Worm (Caenorhabditis elegans) whole organism, L1 larva: Measurements from ENCODE around the gene xbp-1.

Experiments
- C16A3.4 ChIP-seq: fragments of 150-350 bp; optimal IDR thresholded peaks from 2 replicates; lab custom pipeline; 2014; ENCODE audit warnings: missing biosample characterization, missing genetic modification characterization
- C34B4.2 ChIP-seq: sonication (generic microtip); optimal IDR thresholded peaks from 2 replicates; lab custom pipeline; 2017; ENCODE audit warnings: mild to moderate bottlenecking, missing genetic modification characterization, missing compliant biosample characterization
- Y116A8C.19 ChIP-seq: sonication (generic microtip); optimal IDR thresholded peaks from 2 replicates; lab custom pipeline; 2016; ENCODE audit warnings: missing compliant biosample characterization, missing genetic modification characterization, borderline replicate concordance
- alr-1 ChIP-seq: fragments of 200-800 bp; sonication (Bioruptor generic); optimal IDR thresholded peaks from 2 replicates; lab custom pipeline; 2018; ENCODE audit warnings: borderline replicate concordance, mild to moderate bottlenecking, missing genetic modification characterization, missing compliant biosample characterization
- aly-2 ChIP-seq: fragments of 150-350 bp; optimal IDR thresholded peaks from 2 replicates; lab custom pipeline; 2014; ENCODE audit warnings: missing biosample characterization, missing genetic modification characterization
- ama-1 ChIP-seq: fragments of 150-350 bp; optimal IDR thresholded peaks from 2 replicates; lab custom pipeline; 2014
- ceh-8 ChIP-seq: fragments of 200-800 bp; sonication (Bioruptor generic); optimal IDR thresholded peaks from 2 replicates; lab custom pipeline; 2018; ENCODE audit warnings: mild to moderate bottlenecking, missing genetic modification characterization, moderate library complexity, missing compliant biosample characterization
- ceh-82 ChIP-seq, 3 experiments: fragments of 150-350 bp in 1 of 3; sonication (generic microtip) in 2 of 3; optimal IDR thresholded peaks; 2 replicates each; lab custom pipeline; 2014 to 2017; ENCODE audit warnings: missing biosample characterization in 3 of 3, missing genetic modification characterization in 3 of 3
- ceh-90 ChIP-seq: sonication (generic microtip); optimal IDR thresholded peaks from 2 replicates; lab custom pipeline; 2016; ENCODE audit warnings: missing genetic modification characterization, missing compliant biosample characterization
- ces-1 ChIP-seq: fragments of 150-350 bp; optimal IDR thresholded peaks from 2 replicates; lab custom pipeline; 2014; ENCODE audit warnings: missing biosample characterization, missing genetic modification reagents, missing genetic modification characterization
- dpl-1 ChIP-seq, 3 experiments: fragments of 150-350 bp in 2 of 3; sonication (generic microtip) in 1 of 3; optimal IDR thresholded peaks; 2 replicates each; lab custom pipeline; 2014 to 2017; ENCODE audit warnings: missing biosample characterization in 3 of 3, missing genetic modification characterization in 3 of 3, missing genetic modification reagents in 3 of 3
- dsc-1 ChIP-seq: sonication (generic microtip); optimal IDR thresholded peaks from 2 replicates; lab custom pipeline; 2016; ENCODE audit warnings: mild to moderate bottlenecking, missing genetic modification characterization, missing compliant biosample characterization
- efl-1 ChIP-seq, 4 experiments: fragments of 150-350 bp; optimal IDR thresholded peaks in 3 of 4; peaks in 1 of 4; 1 replicate in 1 of 4; 2 replicates in 3 of 4; lab custom pipeline; 2014; ENCODE audit warnings: missing biosample characterization in 2 of 4, missing genetic modification characterization in 2 of 4, missing genetic modification reagents in 2 of 4
- elt-2 ChIP-seq: sonication (generic microtip); optimal IDR thresholded peaks from 2 replicates; lab custom pipeline; 2016; ENCODE audit warnings: missing genetic modification characterization, mild to moderate bottlenecking, inconsistent platforms, missing compliant biosample characterization, missing genetic modification reagents
- elt-3 ChIP-seq, 6 experiments: fragments of 150-350 bp in 1 of 6; sonication (generic microtip); optimal IDR thresholded peaks; 2 replicates each; lab custom pipeline; 2017 to 2018; ENCODE audit warnings: missing biosample characterization in 6 of 6, missing genetic modification characterization in 6 of 6, inconsistent platforms in 1 of 6
- ets-5 ChIP-seq: fragments of 200-800 bp; sonication (Bioruptor generic); IDR thresholded peaks from 2 replicates; pipeline ENCODE4 v1.3.6; 2022; ENCODE audit warnings: missing genetic modification characterization, missing compliant biosample characterization
- fkh-4 ChIP-seq: sonication (generic microtip); optimal IDR thresholded peaks from 2 replicates; lab custom pipeline; 2016; ENCODE audit warnings: missing compliant biosample characterization, missing genetic modification characterization, borderline replicate concordance
- fkh-8 ChIP-seq: sonication (generic microtip); optimal IDR thresholded peaks from 2 replicates; lab custom pipeline; 2016; ENCODE audit warnings: mild to moderate bottlenecking, missing genetic modification characterization, missing compliant biosample characterization
- hlh-17 ChIP-seq: fragments of 200-800 bp; sonication (Bioruptor generic); optimal IDR thresholded peaks from 2 replicates; lab custom pipeline; 2018; ENCODE audit warnings: missing genetic modification characterization, mild to moderate bottlenecking, missing compliant biosample characterization, moderate library complexity, borderline replicate concordance
- hlh-4 ChIP-seq: sonication (generic microtip); optimal IDR thresholded peaks from 2 replicates; lab custom pipeline; 2016; ENCODE audit warnings: mild to moderate bottlenecking, missing genetic modification characterization, missing compliant biosample characterization
- hpl-2 ChIP-seq: fragments of 150-350 bp; optimal IDR thresholded peaks from 2 replicates; lab custom pipeline; 2014; ENCODE audit warnings: missing biosample characterization, missing genetic modification reagents, missing genetic modification characterization
- irx-1 ChIP-seq: sonication (generic microtip); optimal IDR thresholded peaks from 2 replicates; lab custom pipeline; 2016; ENCODE audit warnings: missing genetic modification characterization, missing compliant biosample characterization
- lin-13 ChIP-seq: fragments of 150-350 bp; optimal IDR thresholded peaks from 2 replicates; lab custom pipeline; 2014; ENCODE audit warnings: missing biosample characterization, missing genetic modification reagents, missing genetic modification characterization
- lin-35 ChIP-seq, 2 experiments: fragments of 150-350 bp; optimal IDR thresholded peaks; 2 replicates each; lab custom pipeline; 2014; ENCODE audit warnings: missing biosample characterization in 2 of 2, missing genetic modification characterization in 2 of 2, missing genetic modification reagents in 2 of 2
- lin-39 ChIP-seq: fragments of 150-350 bp; optimal IDR thresholded peaks from 2 replicates; lab custom pipeline; 2014; ENCODE audit warnings: missing biosample characterization, missing genetic modification reagents, missing genetic modification characterization
- lsy-2 ChIP-seq, 2 experiments: fragments of 150-350 bp; optimal IDR thresholded peaks; 2 replicates each; lab custom pipeline; 2014; ENCODE audit warnings: missing biosample characterization in 2 of 2, missing genetic modification characterization in 2 of 2
- mab-9 ChIP-seq: fragments of 200-800 bp; sonication (Bioruptor generic); IDR thresholded peaks from 2 replicates; pipeline ENCODE4 v1.3.6; 2022; ENCODE audit warnings: missing genetic modification reagents, missing genetic modification characterization, missing compliant biosample characterization
- mdl-1 ChIP-seq, 2 experiments: fragments of 150-350 bp; optimal IDR thresholded peaks; 2 replicates each; lab custom pipeline; 2014 to 2017; ENCODE audit warnings: missing biosample characterization in 2 of 2, missing genetic modification characterization in 2 of 2, inconsistent platforms in 1 of 2
- mep-1 ChIP-seq: fragments of 150-350 bp; optimal IDR thresholded peaks from 2 replicates; lab custom pipeline; 2014; ENCODE audit warnings: missing biosample characterization, missing genetic modification characterization
- nhr-11 ChIP-seq: fragments of 150-350 bp; optimal IDR thresholded peaks from 2 replicates; lab custom pipeline; 2014; ENCODE audit warnings: missing biosample characterization, missing genetic modification characterization
- nhr-12 ChIP-seq: sonication (generic microtip); optimal IDR thresholded peaks from 2 replicates; lab custom pipeline; 2017; ENCODE audit warnings: missing biosample characterization, missing genetic modification characterization
- nhr-20 ChIP-seq: sonication (generic microtip); optimal IDR thresholded peaks from 2 replicates; lab custom pipeline; 2016; ENCODE audit warnings: mild to moderate bottlenecking, missing genetic modification characterization, missing compliant biosample characterization
- nhr-28 ChIP-seq: fragments of 150-350 bp; optimal IDR thresholded peaks from 2 replicates; lab custom pipeline; 2014; ENCODE audit warnings: missing biosample characterization, missing genetic modification characterization
- nhr-76 ChIP-seq: sonication (generic microtip); optimal IDR thresholded peaks from 2 replicates; lab custom pipeline; 2017; ENCODE audit warnings: missing biosample characterization, missing genetic modification characterization
- nhr-77 ChIP-seq: fragments of 150-350 bp; optimal IDR thresholded peaks from 2 replicates; lab custom pipeline; 2014; ENCODE audit warnings: missing biosample characterization, missing genetic modification characterization
- nhr-84 ChIP-seq: sonication (generic microtip); optimal IDR thresholded peaks from 2 replicates; lab custom pipeline; 2017; ENCODE audit warnings: missing biosample characterization, missing genetic modification characterization
- nhr-85 ChIP-seq: sonication (generic microtip); peaks from one replicate; lab custom pipeline; 2016; ENCODE audit warnings: missing genetic modification characterization, inconsistent platforms, missing compliant biosample characterization
- pag-3 ChIP-seq: sonication (generic microtip); optimal IDR thresholded peaks from 2 replicates; lab custom pipeline; 2017; ENCODE audit warnings: missing genetic modification characterization, mild to moderate bottlenecking, missing compliant biosample characterization, antibody characterized with exemption, borderline replicate concordance; ENCODE audit not compliant: insufficient read depth
- pax-3 ChIP-seq: fragments of 200-800 bp; sonication (Bioruptor generic); optimal IDR thresholded peaks from 2 replicates; lab custom pipeline; 2018; ENCODE audit warnings: mild to moderate bottlenecking, missing genetic modification characterization, moderate library complexity, missing compliant biosample characterization
- pqm-1 ChIP-seq: sonication (generic microtip); optimal IDR thresholded peaks from 3 replicates; lab custom pipeline; 2017; ENCODE audit warnings: missing biosample characterization, missing genetic modification characterization
- snu-23 ChIP-seq: sonication (generic microtip); optimal IDR thresholded peaks from 2 replicates; lab custom pipeline; 2016; ENCODE audit warnings: missing genetic modification characterization, missing compliant biosample characterization
- sup-37 ChIP-seq: fragments of 200-800 bp; sonication (Bioruptor generic); optimal IDR thresholded peaks from 2 replicates; lab custom pipeline; 2018; ENCODE audit warnings: mild to moderate bottlenecking, missing genetic modification characterization, missing compliant biosample characterization
- swsn-7 ChIP-seq: sonication (generic microtip); optimal IDR thresholded peaks from 2 replicates; lab custom pipeline; 2016; ENCODE audit warnings: missing genetic modification characterization, missing compliant biosample characterization
- unc-130 ChIP-seq: fragments of 150-350 bp; optimal IDR thresholded peaks from 2 replicates; lab custom pipeline; 2017; ENCODE audit warnings: missing biosample characterization, missing genetic modification characterization, inconsistent platforms
- vab-15 ChIP-seq: sonication (generic microtip); optimal IDR thresholded peaks from 2 replicates; lab custom pipeline; 2017; ENCODE audit warnings: missing genotype, mild to moderate bottlenecking, missing genetic modification characterization, missing compliant biosample characterization
- zip-4 ChIP-seq: fragments of 200-800 bp; sonication (Bioruptor generic); optimal IDR thresholded peaks from 2 replicates; lab custom pipeline; 2018; ENCODE audit warnings: mild to moderate bottlenecking, missing genetic modification characterization, moderate library complexity, missing compliant biosample characterization
- ztf-11 ChIP-seq, 2 experiments: sonication (generic microtip); optimal IDR thresholded peaks; 2 replicates each; lab custom pipeline; 2016 to 2017; ENCODE audit warnings: missing genetic modification characterization in 2 of 2, missing biosample characterization in 1 of 2, missing compliant biosample characterization in 1 of 2
- ztf-4 ChIP-seq: fragments of 150-350 bp; optimal IDR thresholded peaks from 2 replicates; lab custom pipeline; 2014; ENCODE audit warnings: missing biosample characterization, missing genetic modification characterization

Gene xbp-1

DNA sequence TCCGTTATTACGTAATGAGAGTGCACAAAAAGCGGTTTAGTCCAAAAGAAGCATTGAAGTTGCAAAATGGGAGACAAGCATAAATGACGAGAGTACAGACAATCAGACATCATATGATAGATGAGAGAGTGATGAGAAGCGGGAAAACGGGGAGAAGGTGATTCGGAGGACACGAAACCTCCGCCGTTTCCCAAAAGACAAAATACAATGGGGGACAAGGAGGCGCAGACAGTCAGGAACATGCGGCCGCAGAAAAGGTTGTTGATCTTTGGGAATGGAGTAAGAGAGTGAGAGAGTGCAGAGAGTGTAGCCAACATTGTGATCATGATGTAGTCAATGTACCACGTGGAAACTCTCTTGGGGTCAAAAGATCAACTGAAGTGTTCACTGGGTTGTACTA lies 44.1 kb downstream of the xbp-1 start (continued):
- peak; percentile 85 for TF ChIP-seq dsc-1 (tag; lab: Kevin White, UChicago)
- TF ChIP-seq Y116A8C.19 (tag; lab: Kevin White, UChicago), result no peak
- no peak for TF ChIP-seq nhr-76
- peak; percentile 88 to 90 for TF ChIP-seq lsy-2 (tag; optimal IDR thresholded peaks at IDR 0.05; lab: Kevin White, UChicago)
- TF ChIP-seq nhr-28 (tag; lab: Kevin White, UChicago), result peak; percentile 80
- TF ChIP-seq nhr-20 (tag; lab: Kevin White, UChicago), result peak; percentile 100
- peak; percentile 72 for TF ChIP-seq hpl-2 (GFP tag; lab: Kevin White, UChicago)
- TF ChIP-seq lin-13 (GFP tag; lab: Kevin White, UChicago), result peak; percentile 91
- TF ChIP-seq vab-15 (tag; lab: Kevin White, UChicago), result no peak
- no peak for TF ChIP-seq hlh-17 (GFP tag; lab: Kevin White, UChicago)
- no peak for TF ChIP-seq pqm-1 (tag; lab: Kevin White, UChicago)
- TF ChIP-seq efl-1 (optimal IDR thresholded peaks at IDR 0.05; lab: Kevin White, UChicago), result peak; percentile 80 to 84
- peak; percentile 65 to 95 for TF ChIP-seq efl-1 (GFP tag; optimal IDR thresholded peaks at IDR 0.05 in 1 of 2; lab: Kevin White, UChicago)
- TF ChIP-seq ceh-90, result no peak
- peak; percentile 72 to 79 (median 79) for TF ChIP-seq ceh-82 (tag; optimal IDR thresholded peaks at IDR 0.05; lab: Kevin White, UChicago)
- TF ChIP-seq fkh-4 (tag; lab: Kevin White, UChicago), result no peak
- peak; percentile 97 for TF ChIP-seq fkh-8 (tag; lab: Kevin White, UChicago)
- TF ChIP-seq lin-39 (tag; lab: Kevin White, UChicago), result peak; percentile 19
- peak; percentile 64 to 75 (median 68) for TF ChIP-seq dpl-1 (GFP tag; optimal IDR thresholded peaks at IDR 0.05; lab: Kevin White, UChicago)
- no peak for TF ChIP-seq nhr-84 (tag; lab: Kevin White, UChicago)
- TF ChIP-seq C16A3.4 (tag; lab: Kevin White, UChicago), result peak; percentile 91
- TF ChIP-seq lin-35 (GFP tag; optimal IDR thresholded peaks at IDR 0.05; lab: Kevin White, UChicago), result peak; percentile 79 to 87
- no peak for TF ChIP-seq ces-1 (GFP tag; lab: Kevin White, UChicago)
- TF ChIP-seq snu-23, result peak; percentile 97
- no peak for TF ChIP-seq ets-5 (GFP tag; lab: Robert Waterston, UW)
- TF ChIP-seq nhr-77 (tag; lab: Kevin White, UChicago), result peak; percentile 95
- peak; percentile 89 for TF ChIP-seq irx-1
- peak; percentile 80 for TF ChIP-seq pax-3
- peak; percentile 93 for TF ChIP-seq swsn-7 (tag; lab: Kevin White, UChicago)
- TF ChIP-seq elt-3 (tag; optimal IDR thresholded peaks at IDR 0.05; lab: Kevin White, UChicago), result peak in 4 of 6 experiments; percentile 42 to 75 (median 66)
- no peak for TF ChIP-seq pag-3
- TF ChIP-seq C34B4.2, result no peak
- peak; percentile 94 for TF ChIP-seq ztf-4 (tag; lab: Kevin White, UChicago)
- TF ChIP-seq ama-1 (lab: Kevin White, UChicago), result peak; percentile 16
- peak; percentile 92 for TF ChIP-seq mep-1
- TF ChIP-seq aly-2 (tag; lab: Kevin White, UChicago), result no peak
- TF ChIP-seq nhr-12 (tag; lab: Kevin White, UChicago), result peak; percentile 65
- TF ChIP-seq zip-4 (GFP tag; lab: Kevin White, UChicago), result peak; percentile 49
- no peak for TF ChIP-seq hlh-4
- peak; percentile 99 for TF ChIP-seq nhr-85 (tag; lab: Kevin White, UChicago)
- peak; percentile 81 for TF ChIP-seq ceh-8
- 0 out of 2 replicates have a peak, but pooled peaks have one; percentile 25 for TF ChIP-seq mab-9 (GFP tag; lab: Robert Waterston, UW)
- peak; percentile 98 for TF ChIP-seq nhr-11 (tag; lab: Kevin White, UChicago)
- peak; percentile 66 to 97 for TF ChIP-seq mdl-1 (tag; optimal IDR thresholded peaks at IDR 0.05; lab: Kevin White, UChicago)
- no peak for TF ChIP-seq ztf-11 (tag; optimal IDR thresholded peaks at IDR 0.05; lab: Kevin White, UChicago)
- peak; percentile 80 for TF ChIP-seq sup-37
- peak; percentile 69 for TF ChIP-seq unc-130 (tag; lab: Kevin White, UChicago)
- TF ChIP-seq alr-1 (tag; lab: Kevin White, UChicago), result no peak
- peak; percentile 90 for TF ChIP-seq elt-2 (tag; lab: Kevin White, UChicago)
